Worm (Caenorhabditis elegans) whole organism, mixed stage, embryonic: ENCODE measurements around the gene Y49E10.29.

Experiments
- M03D4.4 ChIP-seq: sonication (generic microtip); optimal IDR thresholded peaks from 2 replicates; lab custom pipeline; 2017; ENCODE audit warnings: mild to moderate bottlenecking, missing genetic modification characterization, missing compliant biosample characterization
- blmp-1 ChIP-seq: fragments of 150-350 bp; optimal IDR thresholded peaks from 2 replicates; lab custom pipeline; 2014; ENCODE audit warnings: missing biosample characterization, missing genetic modification characterization
- ceh-39 ChIP-seq: fragments of 150-350 bp; optimal IDR thresholded peaks from 2 replicates; lab custom pipeline; 2014; ENCODE audit warnings: missing biosample characterization, missing genetic modification characterization
- ceh-43 ChIP-seq: fragments of 200-800 bp; sonication (Bioruptor generic); optimal IDR thresholded peaks from 2 replicates; lab custom pipeline; 2018; ENCODE audit warnings: mild to moderate bottlenecking, missing genetic modification characterization, moderate library complexity, missing compliant biosample characterization
- ceh-83 ChIP-seq: fragments of 200-800 bp; sonication (Bioruptor generic); optimal IDR thresholded peaks from 2 replicates; lab custom pipeline; 2018; ENCODE audit warnings: mild to moderate bottlenecking, missing genetic modification characterization, missing compliant biosample characterization
- ces-1 ChIP-seq: fragments of 150-350 bp; optimal IDR thresholded peaks from 2 replicates; lab custom pipeline; 2014; ENCODE audit warnings: missing biosample characterization, missing genetic modification reagents, missing genetic modification characterization
- cnd-1 ChIP-seq: fragments of 200-800 bp; sonication (Bioruptor generic); optimal IDR thresholded peaks from 2 replicates; lab custom pipeline; 2018; ENCODE audit warnings: mild to moderate bottlenecking, missing genetic modification characterization, missing compliant biosample characterization
- drap-1 ChIP-seq: fragments of 200-800 bp; sonication (Bioruptor generic); optimal IDR thresholded peaks from 3 replicates; lab custom pipeline; 2018; ENCODE audit warnings: mild to moderate bottlenecking, missing genetic modification characterization, missing compliant biosample characterization
- elt-1 ChIP-seq: sonication (generic microtip); optimal IDR thresholded peaks from 2 replicates; lab custom pipeline; 2017; ENCODE audit warnings: missing genetic modification characterization, mild to moderate bottlenecking, missing compliant biosample characterization, antibody characterized with exemption, moderate library complexity, borderline replicate concordance; ENCODE audit not compliant: insufficient read depth
- elt-3 ChIP-seq: fragments of 150-350 bp; optimal IDR thresholded peaks from 2 replicates; lab custom pipeline; 2014; ENCODE audit warnings: missing biosample characterization, missing genetic modification characterization
- flh-1 ChIP-seq: fragments of 200-800 bp; sonication (Bioruptor generic); optimal IDR thresholded peaks from 2 replicates; lab custom pipeline; 2018; ENCODE audit warnings: mild to moderate bottlenecking, missing genetic modification characterization, moderate library complexity, missing compliant biosample characterization
- hlh-1 ChIP-seq: fragments of 150-350 bp; optimal IDR thresholded peaks from 2 replicates; lab custom pipeline; 2014; ENCODE audit warnings: missing biosample characterization, missing genetic modification reagents, missing genetic modification characterization
- lin-13 ChIP-seq: fragments of 150-350 bp; optimal IDR thresholded peaks from 2 replicates; lab custom pipeline; 2014; ENCODE audit warnings: missing biosample characterization, missing genetic modification characterization
- lin-32 ChIP-seq: fragments of 200-800 bp; sonication (Bioruptor generic); optimal IDR thresholded peaks from 2 replicates; lab custom pipeline; 2018; ENCODE audit warnings: mild to moderate bottlenecking, missing genetic modification characterization, missing compliant biosample characterization
- lsy-2 ChIP-seq: fragments of 150-350 bp; optimal IDR thresholded peaks from 2 replicates; lab custom pipeline; 2014; ENCODE audit warnings: missing biosample characterization, missing genetic modification characterization
- mab-5 ChIP-seq: fragments of 150-350 bp; optimal IDR thresholded peaks from 2 replicates; lab custom pipeline; 2014; ENCODE audit warnings: missing biosample characterization, missing genetic modification characterization
- mep-1 ChIP-seq: fragments of 150-350 bp; optimal IDR thresholded peaks from 2 replicates; lab custom pipeline; 2017; ENCODE audit warnings: missing biosample characterization, missing genetic modification reagents, missing genetic modification characterization, inconsistent platforms
- mls-2 ChIP-seq: sonication (generic microtip); optimal IDR thresholded peaks from 2 replicates; lab custom pipeline; 2016; ENCODE audit warnings: mild to moderate bottlenecking, missing genetic modification characterization, moderate library complexity, missing compliant biosample characterization
- nhr-12 ChIP-seq: fragments of 150-350 bp; optimal IDR thresholded peaks from 2 replicates; lab custom pipeline; 2014; ENCODE audit warnings: missing biosample characterization, missing genetic modification characterization
- nhr-2 ChIP-seq: fragments of 150-350 bp; optimal IDR thresholded peaks from 2 replicates; lab custom pipeline; 2014; ENCODE audit warnings: missing biosample characterization, missing genetic modification characterization
- nhr-237 ChIP-seq: fragments of 150-350 bp; optimal IDR thresholded peaks from 2 replicates; lab custom pipeline; 2014; ENCODE audit warnings: missing biosample characterization, missing genetic modification characterization
- nhr-28 ChIP-seq: fragments of 150-350 bp; optimal IDR thresholded peaks from 2 replicates; lab custom pipeline; 2014; ENCODE audit warnings: missing biosample characterization, missing genetic modification characterization
- nhr-76 ChIP-seq: sonication (generic microtip); optimal IDR thresholded peaks from 2 replicates; lab custom pipeline; 2017; ENCODE audit warnings: missing biosample characterization, missing genetic modification characterization
- pha-4 ChIP-seq: fragments of 150-350 bp; optimal IDR thresholded peaks from 2 replicates; lab custom pipeline; 2018; ENCODE audit warnings: missing biosample characterization, missing genetic modification reagents, missing genetic modification characterization
- snpc-4 ChIP-seq: fragments of 150-350 bp; optimal IDR thresholded peaks from 2 replicates; lab custom pipeline; 2014; ENCODE audit warnings: missing biosample characterization, missing genetic modification characterization
- sptf-1 ChIP-seq: sonication (generic microtip); optimal IDR thresholded peaks from 2 replicates; lab custom pipeline; 2017; ENCODE audit warnings: mild to moderate bottlenecking, missing genetic modification characterization, moderate library complexity, missing compliant biosample characterization
- tbx-8 ChIP-seq: fragments of 200-800 bp; sonication (Bioruptor generic); optimal IDR thresholded peaks from 2 replicates; lab custom pipeline; 2018; ENCODE audit warnings: mild to moderate bottlenecking, missing genetic modification characterization, moderate library complexity, missing compliant biosample characterization
- unc-39 ChIP-seq: fragments of 150-350 bp; optimal IDR thresholded peaks from 2 replicates; lab custom pipeline; 2014; ENCODE audit warnings: missing biosample characterization, missing genetic modification characterization
- unc-62 ChIP-seq: fragments of 150-350 bp; optimal IDR thresholded peaks from 2 replicates; lab custom pipeline; 2014; ENCODE audit warnings: missing biosample characterization, missing genetic modification reagents, missing genetic modification characterization
- zip-8 ChIP-seq: fragments of 150-350 bp; optimal IDR thresholded peaks from 2 replicates; lab custom pipeline; 2014; ENCODE audit warnings: missing biosample characterization, missing genetic modification characterization
- ztf-11 ChIP-seq: fragments of 150-350 bp; optimal IDR thresholded peaks from 2 replicates; lab custom pipeline; 2014; ENCODE audit warnings: missing biosample characterization, missing genetic modification characterization

The Y49E10.29 gene

ce11 chrIII:12468869-12469268 lies at the start of gene Y49E10.29:
Y49E10.29 (plus strand) TSS chrIII:12469169.
- no peak for TF ChIP-seq hlh-1
- TF ChIP-seq nhr-2 (tag; lab: Kevin White, UChicago) = no peak
- TF ChIP-seq lin-13 (tag; lab: Kevin White, UChicago) = no peak
- TF ChIP-seq flh-1 (GFP tag; lab: Kevin White, UChicago) = no peak
- no peak for TF ChIP-seq M03D4.4 (tag; lab: Kevin White, UChicago)
- no peak for TF ChIP-seq unc-39 (tag; lab: Kevin White, UChicago)
- TF ChIP-seq nhr-12 (tag; lab: Kevin White, UChicago) = no peak
- no peak for TF ChIP-seq elt-1 (tag; lab: Kevin White, UChicago)
- TF ChIP-seq mep-1 (tag; lab: Kevin White, UChicago) = no peak
- TF ChIP-seq zip-8 (tag; lab: Kevin White, UChicago) = no peak
- TF ChIP-seq sptf-1 (tag; lab: Kevin White, UChicago) = no peak
- no peak for TF ChIP-seq cnd-1 (tag; lab: Kevin White, UChicago)
- no peak for TF ChIP-seq pha-4 (tag; lab: Kevin White, UChicago)
- TF ChIP-seq, all 35 proteins: peak for 0

ce11 chrIII:12420256-12420655 lies 48.7 kb upstream of the Y49E10.29 start:
- no peak for TF ChIP-seq mls-2 (tag; lab: Kevin White, UChicago)
- TF ChIP-seq drap-1 (GFP tag; lab: Kevin White, UChicago) = no peak
- TF ChIP-seq snpc-4 (tag; lab: Kevin White, UChicago) = no peak
- TF ChIP-seq elt-1 (tag; lab: Kevin White, UChicago) = no peak
- no peak for TF ChIP-seq nhr-12 (tag; lab: Kevin White, UChicago)
- no peak for TF ChIP-seq pha-4 (tag; lab: Kevin White, UChicago)

DNA sequence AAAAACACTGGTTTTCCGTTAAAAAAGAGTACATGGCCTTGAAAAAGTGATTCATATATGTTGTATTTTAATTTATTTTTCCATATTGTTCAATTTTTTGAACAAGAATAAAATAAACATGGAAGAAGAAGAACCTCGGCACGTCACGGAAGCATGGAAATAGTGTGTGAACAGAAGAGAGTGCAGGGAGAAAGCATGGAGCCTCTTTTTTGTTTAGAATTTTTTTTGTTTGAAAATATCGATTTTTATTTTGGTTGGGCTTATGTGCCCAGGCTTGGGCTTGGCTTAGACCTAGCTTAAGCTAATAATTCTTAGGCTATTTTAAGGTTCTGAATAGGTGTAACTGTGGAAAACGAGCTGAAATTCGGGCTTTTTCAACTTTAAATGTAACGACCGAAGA lies 47.3 kb upstream of the Y49E10.29 start, which contains the start of gene tat-1:
tat-1 (minus strand) TSS at position 11 of the 400 bp plus-strand sequence.
- TF ChIP-seq cnd-1 (tag; lab: Kevin White, UChicago) (no peak), unc-62 (no peak), ceh-39 (tag; lab: Kevin White, UChicago) (no peak), mab-5 (tag; lab: Kevin White, UChicago) (no peak), nhr-28 (tag; lab: Kevin White, UChicago) (no peak), pha-4 (tag; lab: Kevin White, UChicago) (no peak), blmp-1 (no peak), tbx-8 (no peak), ceh-43 (GFP tag; lab: Kevin White, UChicago) (no peak), lsy-2 (tag; lab: Kevin White, UChicago) (no peak), ces-1 (GFP tag; lab: Kevin White, UChicago) (no peak), hlh-1 (no peak), lin-32 (GFP tag; lab: Kevin White, UChicago) (no peak), ztf-11 (tag; lab: Kevin White, UChicago) (no peak), drap-1 (GFP tag; lab: Kevin White, UChicago) (no peak), elt-3 (tag; lab: Kevin White, UChicago) (no peak), nhr-237 (no peak)
- TF ChIP-seq, all 35 proteins: peak for 0

DNA sequence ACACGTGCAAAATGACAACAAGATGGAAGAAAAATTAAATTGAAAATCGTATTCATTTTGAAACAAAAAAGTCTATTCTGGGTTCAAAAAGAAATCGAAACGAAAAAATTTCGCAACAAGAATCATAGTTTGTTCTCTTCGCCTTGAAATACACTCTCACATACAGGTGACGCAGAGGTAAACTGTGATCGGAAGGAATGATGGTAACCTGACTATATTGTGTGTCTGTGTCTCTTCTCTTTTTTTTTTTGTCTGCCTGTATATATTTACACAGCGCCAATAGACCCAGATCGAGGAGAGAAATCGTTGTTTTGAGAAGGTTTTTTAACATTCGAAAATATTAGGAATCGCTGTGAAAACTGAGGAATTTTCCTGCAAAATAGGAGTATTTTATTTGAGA lies 44.9 kb upstream of the Y49E10.29 start:
- no peak for TF ChIP-seq lsy-2 (tag; lab: Kevin White, UChicago)
- no peak for TF ChIP-seq unc-39 (tag; lab: Kevin White, UChicago)
- TF ChIP-seq blmp-1 = no peak
- TF ChIP-seq nhr-28 (tag; lab: Kevin White, UChicago) = no peak
- TF ChIP-seq mep-1 (tag; lab: Kevin White, UChicago) = no peak
- TF ChIP-seq nhr-237 = no peak
- TF ChIP-seq tbx-8 = no peak
- no peak for TF ChIP-seq nhr-12 (tag; lab: Kevin White, UChicago)
- no peak for TF ChIP-seq nhr-76 (tag; lab: Kevin White, UChicago)

DNA sequence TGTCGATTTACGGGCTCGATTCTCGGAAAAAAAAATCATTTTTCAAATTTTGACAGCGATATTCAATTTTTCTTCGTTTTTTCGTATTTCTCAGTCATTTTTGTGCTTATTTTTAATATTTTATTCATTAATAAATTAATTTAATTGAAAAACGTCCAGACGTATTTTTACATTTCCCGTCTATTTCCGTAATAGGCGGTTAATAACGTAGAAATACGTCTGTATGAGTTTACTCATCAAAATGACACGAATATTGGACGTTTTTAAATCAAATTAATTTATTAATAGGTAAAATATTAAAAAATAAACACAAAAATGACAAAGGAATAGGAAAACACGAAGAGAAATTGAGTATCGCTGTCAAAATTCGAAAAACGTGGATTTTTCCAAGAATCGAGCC lies 44.3 kb upstream of the Y49E10.29 start:
- TF ChIP-seq drap-1 (GFP tag; lab: Kevin White, UChicago) (no peak), nhr-28 (tag; lab: Kevin White, UChicago) (no peak), unc-62 (no peak), ceh-39 (tag; lab: Kevin White, UChicago) (no peak), ceh-83 (no peak), nhr-2 (tag; lab: Kevin White, UChicago) (no peak), mab-5 (tag; lab: Kevin White, UChicago) (no peak), tbx-8 (no peak)
